Worm (Caenorhabditis elegans): Measurements from ENCODE around the gene gad-3.

The gad-3 gene

ce11 chrV:9126316-9126715, 46.5 kb downstream of the gad-3 start, which contains the start of gene F21C10.4:
Gene F21C10.4, plus strand, starts transcription at chrV:9126616.
- TF ChIP-seq hlh-1 (tag; optimal IDR thresholded peaks at IDR 0.05) (no peak), nhr-2 (tag; optimal IDR thresholded peaks at IDR 0.05) (no peak), nhr-76 (tag; optimal IDR thresholded peaks at IDR 0.05) (no peak), flh-1 (GFP tag; optimal IDR thresholded peaks at IDR 0.05) (no peak), mab-5 (tag; optimal IDR thresholded peaks at IDR 0.05) (no peak), nhr-237 (tag; optimal IDR thresholded peaks at IDR 0.05) (no peak), unc-39 (tag; optimal IDR thresholded peaks at IDR 0.05) (no peak), tbx-8 (GFP tag; optimal IDR thresholded peaks at IDR 0.05) (no peak), drap-1 (GFP tag; optimal IDR thresholded peaks at IDR 0.05) (no peak), sptf-1 (tag; optimal IDR thresholded peaks at IDR 0.05) (no peak), ham-2 (GFP tag; optimal IDR thresholded peaks at IDR 0.05) (no peak), lsy-2 (tag; optimal IDR thresholded peaks at IDR 0.05) (no peak), blmp-1 (tag; optimal IDR thresholded peaks at IDR 0.05) (no peak), mep-1 (tag; optimal IDR thresholded peaks at IDR 0.05) (no peak), lin-13 (tag; optimal IDR thresholded peaks at IDR 0.05) (no peak), ceh-83 (GFP tag; optimal IDR thresholded peaks at IDR 0.05) (no peak), pha-4 (tag; optimal IDR thresholded peaks at IDR 0.05) (no peak)

- TF ChIP-seq unc-120 (tag; optimal IDR thresholded peaks at IDR 0.05; ENCODE audit: poor library complexity, severe bottlenecking) (no peak), snpc-4 (tag; optimal IDR thresholded peaks at IDR 0.05) (no peak), drap-1 (GFP tag; optimal IDR thresholded peaks at IDR 0.05) (no peak), cnd-1 (tag; optimal IDR thresholded peaks at IDR 0.05) (no peak), nhr-28 (tag; optimal IDR thresholded peaks at IDR 0.05) (no peak), bed-3 (GFP tag; optimal IDR thresholded peaks at IDR 0.05) (no peak), nhr-12 (tag; optimal IDR thresholded peaks at IDR 0.05) (no peak), sptf-1 (tag; optimal IDR thresholded peaks at IDR 0.05) (no peak)
Observed at ce11 chrV:9125345-9125744, 47.5 kb downstream of the gad-3 start, which contains the start of gene F21C10.5. Gene F21C10.5, plus strand, starts transcription at chrV:9125645.

DNA sequence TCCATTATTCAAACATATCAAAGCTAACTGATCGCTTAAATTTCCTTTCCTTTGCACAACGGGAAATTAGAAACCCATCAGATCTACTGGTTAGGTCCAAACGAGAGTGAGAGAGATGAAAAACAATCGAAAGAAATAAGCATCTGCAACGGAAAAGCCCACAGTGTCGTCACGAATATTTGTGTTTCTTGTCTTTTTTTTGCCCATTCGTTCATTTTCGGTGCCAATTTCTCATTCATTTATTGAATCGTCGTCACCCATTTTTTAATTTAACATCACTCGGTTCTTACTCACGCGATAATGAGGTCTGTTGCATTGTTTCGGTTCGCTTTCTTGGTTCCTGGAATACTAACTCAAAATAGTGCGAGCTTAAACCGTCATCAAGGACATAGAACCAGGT, 48.6 kb downstream of the gad-3 start, which contains the start of gene F21C10.6:
Gene F21C10.6 (plus strand): TSS at position 301 of the 400 bp plus-strand sequence.
- TF ChIP-seq nhr-12 (tag; optimal IDR thresholded peaks at IDR 0.05) (no peak), sem-2 (GFP tag; optimal IDR thresholded peaks at IDR 0.05) (no peak), hlh-1 (tag; optimal IDR thresholded peaks at IDR 0.05) (no peak), nhr-76 (tag; optimal IDR thresholded peaks at IDR 0.05) (no peak), ham-2 (GFP tag; optimal IDR thresholded peaks at IDR 0.05) (no peak)

ce11 chrV:9123186-9123585, 49.6 kb downstream of the gad-3 start, which contains the start of gene F21C10.11:
Gene F21C10.11, plus strand, starts transcription at chrV:9123486.
- no peak for TF ChIP-seq nhr-2 (tag; optimal IDR thresholded peaks at IDR 0.05)
- no peak for TF ChIP-seq flh-1 (GFP tag; optimal IDR thresholded peaks at IDR 0.05)
- no peak for TF ChIP-seq snpc-4 (tag; optimal IDR thresholded peaks at IDR 0.05)
- no peak for TF ChIP-seq pha-4 (tag; optimal IDR thresholded peaks at IDR 0.05)
- TF ChIP-seq cnd-1 (tag; optimal IDR thresholded peaks at IDR 0.05), result no peak
- TF ChIP-seq ham-2 (GFP tag; optimal IDR thresholded peaks at IDR 0.05), result no peak
- TF ChIP-seq ces-1 (GFP tag; optimal IDR thresholded peaks at IDR 0.05), result no peak
- no peak for TF ChIP-seq nhr-237 (tag; optimal IDR thresholded peaks at IDR 0.05)
- TF ChIP-seq mep-1 (tag; optimal IDR thresholded peaks at IDR 0.05), result no peak
- no peak for TF ChIP-seq lin-32 (GFP tag; optimal IDR thresholded peaks at IDR 0.05)
- no peak for TF ChIP-seq nhr-76 (tag; optimal IDR thresholded peaks at IDR 0.05)
- no peak for TF ChIP-seq bed-3 (GFP tag; optimal IDR thresholded peaks at IDR 0.05)
- no peak for TF ChIP-seq drap-1 (GFP tag; optimal IDR thresholded peaks at IDR 0.05)
- TF ChIP-seq ceh-83 (GFP tag; optimal IDR thresholded peaks at IDR 0.05), result no peak
- TF ChIP-seq ceh-39 (tag; optimal IDR thresholded peaks at IDR 0.05), result no peak
- TF ChIP-seq unc-120 (tag; optimal IDR thresholded peaks at IDR 0.05; ENCODE audit: poor library complexity, severe bottlenecking), result no peak
- no peak for TF ChIP-seq mls-2 (tag; optimal IDR thresholded peaks at IDR 0.05)
- no peak for TF ChIP-seq unc-62 (GFP tag; optimal IDR thresholded peaks at IDR 0.05)

- TF ChIP-seq pha-4 (tag; optimal IDR thresholded peaks at IDR 0.05) (no peak), hlh-1 (tag; optimal IDR thresholded peaks at IDR 0.05) (no peak), sem-2 (GFP tag; optimal IDR thresholded peaks at IDR 0.05) (no peak), mab-5 (tag; optimal IDR thresholded peaks at IDR 0.05) (no peak), bed-3 (GFP tag; optimal IDR thresholded peaks at IDR 0.05) (no peak), cnd-1 (tag; optimal IDR thresholded peaks at IDR 0.05) (no peak)
Observed at ce11 chrV:9122004-9122403, 50.8 kb downstream of the gad-3 start, which contains the start of gene F21C10.13. Gene F21C10.13, plus strand, starts transcription at chrV:9122304.
